Worm (Caenorhabditis elegans): ENCODE data around the gene bath-38.

bath-38 gene

DNA sequence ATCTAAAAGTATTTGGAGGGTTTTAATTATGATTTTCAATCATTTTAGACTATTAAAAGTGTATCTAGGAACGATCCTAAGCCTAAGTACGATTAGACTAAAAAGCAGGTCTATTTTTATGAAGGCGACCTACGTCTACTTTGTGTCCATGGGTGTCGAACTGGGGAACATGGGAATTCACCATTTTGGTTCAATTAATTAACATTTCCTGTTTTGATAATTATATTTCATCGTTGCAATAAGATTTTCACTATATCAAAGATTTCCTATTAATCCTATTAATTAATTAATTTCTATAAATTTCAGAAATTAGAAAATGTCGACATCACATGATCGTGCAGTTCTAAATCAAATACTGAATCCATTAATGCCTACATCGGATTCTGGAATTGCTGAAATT lies 15.2 kb downstream of the bath-38 start, which contains the start of gene ttc-36:
ttc-36 (plus strand) TSS at position 301 of the 400 bp plus-strand sequence.
- TF ChIP-seq T22C8.4 (GFP tag; IDR thresholded peaks at IDR 0.05) (no peak), med-1 (GFP tag; optimal IDR thresholded peaks at IDR 0.05; ENCODE audit: insufficient read depth) (no peak), ztf-29 (GFP tag; IDR thresholded peaks at IDR 0.05) (no peak), klf-2 (GFP tag; conservative IDR thresholded peaks at IDR 0.05) (no peak), ztf-23 (GFP tag; IDR thresholded peaks at IDR 0.05) (no peak), flt-1 (GFP tag; IDR thresholded peaks at IDR 0.05) (no peak), ref-1 (GFP tag; conservative IDR thresholded peaks at IDR 0.05) (no peak), tab-1 (GFP tag; IDR thresholded peaks at IDR 0.05) (no peak), cog-1 (tag; optimal IDR thresholded peaks at IDR 0.05) (no peak)

ce11 chrII:10029044-10029443 lies 16.0 kb downstream of the bath-38 start:
- TF ChIP-seq tab-1 (GFP tag; IDR thresholded peaks at IDR 0.05) (no peak), ztf-23 (GFP tag; IDR thresholded peaks at IDR 0.05) (no peak), ref-1 (GFP tag; conservative IDR thresholded peaks at IDR 0.05) (no peak), med-1 (GFP tag; optimal IDR thresholded peaks at IDR 0.05; ENCODE audit: insufficient read depth) (no peak), T22C8.4 (GFP tag; IDR thresholded peaks at IDR 0.05) (no peak), ztf-29 (GFP tag; IDR thresholded peaks at IDR 0.05) (no peak), cog-1 (tag; optimal IDR thresholded peaks at IDR 0.05) (no peak), flt-1 (GFP tag; IDR thresholded peaks at IDR 0.05) (no peak), klf-2 (GFP tag; conservative IDR thresholded peaks at IDR 0.05) (no peak)

DNA sequence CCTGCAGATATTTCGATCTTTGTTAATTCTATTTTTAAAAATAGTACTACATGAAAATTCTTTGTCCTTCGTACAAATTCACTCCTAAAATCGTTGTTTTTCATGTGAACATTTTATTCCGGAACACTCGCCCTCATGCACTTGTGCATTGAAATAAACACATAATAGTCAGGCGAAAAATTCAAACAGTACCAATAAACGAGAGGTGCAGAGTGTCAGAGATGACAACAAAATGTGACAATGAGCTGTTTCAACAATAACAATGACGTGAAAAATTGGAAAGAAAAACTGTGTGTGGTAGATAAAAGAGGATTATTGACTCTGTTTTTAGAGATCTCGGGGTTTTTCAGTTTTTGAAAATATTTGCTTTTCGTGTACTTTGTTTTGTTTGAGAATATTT lies 16.9 kb downstream of the bath-38 start, which contains the start of gene F52H3.6:
F52H3.6 (minus strand) TSS at position 228 of the 400 bp plus-strand sequence.
- TF ChIP-seq T22C8.4 (GFP tag; IDR thresholded peaks at IDR 0.05) = no peak
- TF ChIP-seq tab-1 (GFP tag; IDR thresholded peaks at IDR 0.05) = no peak
- no peak for TF ChIP-seq ref-1 (GFP tag; conservative IDR thresholded peaks at IDR 0.05)
- TF ChIP-seq ztf-23 (GFP tag; IDR thresholded peaks at IDR 0.05) = no peak
- no peak for TF ChIP-seq cog-1 (tag; optimal IDR thresholded peaks at IDR 0.05)
- no peak for TF ChIP-seq ztf-29 (GFP tag; IDR thresholded peaks at IDR 0.05)
- TF ChIP-seq klf-2 (GFP tag; conservative IDR thresholded peaks at IDR 0.05) = no peak
- TF ChIP-seq flt-1 (GFP tag; IDR thresholded peaks at IDR 0.05) = no peak
- TF ChIP-seq med-1 (GFP tag; optimal IDR thresholded peaks at IDR 0.05; ENCODE audit: insufficient read depth) = no peak

- TF ChIP-seq tab-1 (GFP tag; IDR thresholded peaks at IDR 0.05) = no peak
- TF ChIP-seq T22C8.4 (GFP tag; IDR thresholded peaks at IDR 0.05) = no peak
- no peak for TF ChIP-seq ref-1 (GFP tag; conservative IDR thresholded peaks at IDR 0.05)
- no peak for TF ChIP-seq flt-1 (GFP tag; IDR thresholded peaks at IDR 0.05)
- no peak for TF ChIP-seq med-1 (GFP tag; optimal IDR thresholded peaks at IDR 0.05; ENCODE audit: insufficient read depth)
- TF ChIP-seq ztf-29 (GFP tag; IDR thresholded peaks at IDR 0.05) = no peak
- no peak for TF ChIP-seq cog-1 (tag; optimal IDR thresholded peaks at IDR 0.05)
- no peak for TF ChIP-seq klf-2 (GFP tag; conservative IDR thresholded peaks at IDR 0.05)
- TF ChIP-seq ztf-23 (GFP tag; IDR thresholded peaks at IDR 0.05) = no peak
Observed at ce11 chrII:10025059-10025458, 20.0 kb downstream of the bath-38 start.

- TF ChIP-seq ref-1 (GFP tag; conservative IDR thresholded peaks at IDR 0.05) = no peak
- TF ChIP-seq flt-1 (GFP tag; IDR thresholded peaks at IDR 0.05) = no peak
- no peak for TF ChIP-seq tab-1 (GFP tag; IDR thresholded peaks at IDR 0.05)
- TF ChIP-seq med-1 (GFP tag; optimal IDR thresholded peaks at IDR 0.05; ENCODE audit: insufficient read depth) = no peak
- TF ChIP-seq cog-1 (tag; optimal IDR thresholded peaks at IDR 0.05) = no peak
- TF ChIP-seq ztf-29 (GFP tag; IDR thresholded peaks at IDR 0.05) = no peak
- no peak for TF ChIP-seq klf-2 (GFP tag; conservative IDR thresholded peaks at IDR 0.05)
- no peak for TF ChIP-seq T22C8.4 (GFP tag; IDR thresholded peaks at IDR 0.05)
- TF ChIP-seq ztf-23 (GFP tag; IDR thresholded peaks at IDR 0.05) = no peak
Observed at ce11 chrII:10021749-10022148, 23.3 kb downstream of the bath-38 start.

ce11 chrII:10019669-10020068 lies 25.4 kb downstream of the bath-38 start:
- TF ChIP-seq cog-1 (tag; optimal IDR thresholded peaks at IDR 0.05) (no peak), med-1 (GFP tag; optimal IDR thresholded peaks at IDR 0.05; ENCODE audit: insufficient read depth) (no peak), klf-2 (GFP tag; conservative IDR thresholded peaks at IDR 0.05) (no peak), tab-1 (GFP tag; IDR thresholded peaks at IDR 0.05) (no peak), ref-1 (GFP tag; conservative IDR thresholded peaks at IDR 0.05) (no peak), ztf-23 (GFP tag; IDR thresholded peaks at IDR 0.05) (no peak), T22C8.4 (GFP tag; IDR thresholded peaks at IDR 0.05) (no peak), ztf-29 (GFP tag; IDR thresholded peaks at IDR 0.05) (no peak), flt-1 (GFP tag; IDR thresholded peaks at IDR 0.05) (no peak)

ce11 chrII:10017528-10017927 lies 27.5 kb downstream of the bath-38 start:
- TF ChIP-seq tab-1 (GFP tag; IDR thresholded peaks at IDR 0.05) = no peak
- no peak for TF ChIP-seq T22C8.4 (GFP tag; IDR thresholded peaks at IDR 0.05)
- TF ChIP-seq flt-1 (GFP tag; IDR thresholded peaks at IDR 0.05) = no peak
- TF ChIP-seq med-1 (GFP tag; optimal IDR thresholded peaks at IDR 0.05; ENCODE audit: insufficient read depth) = no peak
- no peak for TF ChIP-seq klf-2 (GFP tag; conservative IDR thresholded peaks at IDR 0.05)
- no peak for TF ChIP-seq ztf-29 (GFP tag; IDR thresholded peaks at IDR 0.05)
- no peak for TF ChIP-seq cog-1 (tag; optimal IDR thresholded peaks at IDR 0.05)
- no peak for TF ChIP-seq ztf-23 (GFP tag; IDR thresholded peaks at IDR 0.05)
- TF ChIP-seq ref-1 (GFP tag; conservative IDR thresholded peaks at IDR 0.05) = no peak

- TF ChIP-seq klf-2 (GFP tag; conservative IDR thresholded peaks at IDR 0.05) (no peak), ztf-29 (GFP tag; IDR thresholded peaks at IDR 0.05) (no peak), tab-1 (GFP tag; IDR thresholded peaks at IDR 0.05) (no peak), cog-1 (tag; optimal IDR thresholded peaks at IDR 0.05) (no peak), ref-1 (GFP tag; conservative IDR thresholded peaks at IDR 0.05) (no peak), flt-1 (GFP tag; IDR thresholded peaks at IDR 0.05) (no peak), T22C8.4 (GFP tag; IDR thresholded peaks at IDR 0.05) (no peak), ztf-23 (GFP tag; IDR thresholded peaks at IDR 0.05) (no peak), med-1 (GFP tag; optimal IDR thresholded peaks at IDR 0.05; ENCODE audit: insufficient read depth) (no peak)
Observed at ce11 chrII:10016013-10016412, 29.1 kb downstream of the bath-38 start, which contains the start of gene lec-2. TSS of gene lec-2 (minus strand) at chrII:10016183.

DNA sequence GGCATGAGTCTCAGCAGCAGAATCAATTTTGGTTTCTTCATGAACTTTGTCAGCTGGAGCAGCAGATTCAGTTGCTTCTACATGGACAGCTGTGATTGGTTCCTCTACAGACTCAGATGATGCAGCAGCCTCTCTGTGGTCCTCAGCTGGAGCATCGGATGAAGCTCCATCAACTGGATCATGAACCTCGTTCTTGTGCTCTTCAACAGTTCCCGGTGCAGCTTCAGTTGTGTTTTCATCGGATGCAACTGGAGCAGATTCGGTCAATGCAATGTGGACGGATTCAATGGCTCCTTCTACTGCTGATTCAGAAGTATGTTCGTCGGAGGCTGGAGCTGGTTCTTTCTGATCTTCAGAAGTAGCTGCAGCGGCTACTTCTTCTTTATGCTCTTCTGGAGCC lies 30.7 kb downstream of the bath-38 start:
- no peak for TF ChIP-seq cog-1 (tag; optimal IDR thresholded peaks at IDR 0.05)
- TF ChIP-seq T22C8.4 (GFP tag; IDR thresholded peaks at IDR 0.05) = no peak
- TF ChIP-seq med-1 (GFP tag; optimal IDR thresholded peaks at IDR 0.05; ENCODE audit: insufficient read depth) = no peak
- no peak for TF ChIP-seq ref-1 (GFP tag; conservative IDR thresholded peaks at IDR 0.05)
- TF ChIP-seq klf-2 (GFP tag; conservative IDR thresholded peaks at IDR 0.05) = no peak
- no peak for TF ChIP-seq tab-1 (GFP tag; IDR thresholded peaks at IDR 0.05)
- TF ChIP-seq ztf-23 (GFP tag; IDR thresholded peaks at IDR 0.05) = no peak
- no peak for TF ChIP-seq ztf-29 (GFP tag; IDR thresholded peaks at IDR 0.05)
- TF ChIP-seq flt-1 (GFP tag; IDR thresholded peaks at IDR 0.05) = no peak
